Worm (Caenorhabditis elegans): ENCODE measurements around the gene perm-4.

DNA sequence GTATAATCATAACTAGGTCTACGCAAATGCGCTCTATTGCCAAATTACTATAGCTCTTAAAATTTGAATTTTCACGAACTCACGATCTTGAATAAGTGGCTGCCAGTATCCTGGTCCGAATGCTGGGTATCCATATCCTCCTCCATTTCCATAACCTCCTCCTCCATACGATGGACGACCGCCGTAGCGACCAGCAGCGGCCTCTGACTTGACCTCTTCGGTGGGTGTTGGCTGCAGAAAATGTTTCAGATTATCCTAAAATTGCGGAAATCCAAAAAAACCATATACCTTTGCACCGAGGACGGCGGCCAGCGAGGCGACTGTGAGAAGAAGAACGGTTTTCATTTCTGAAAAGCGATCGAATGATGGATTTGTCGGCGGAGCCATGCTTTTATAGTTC, at the start of gene perm-4:
- TF ChIP-seq mdl-1 (tag; optimal IDR thresholded peaks at IDR 0.05) (no peak), jun-1 (tag; optimal IDR thresholded peaks at IDR 0.05) (no peak)
